Fruit fly (Drosophila melanogaster) whole organism, embryonic: ENCODE results near the gene Paics.
A peak's percentile ranks its signal among the peaks of the same experiment; 100 is the strongest.

ENCODE experiments used
- Aef1 ChIP-seq: fragments of 200-800 bp; sonication (Bioruptor generic); IDR thresholded peaks from 3 replicates; pipeline ENCODE4 v1.3.6; 2022; ENCODE audit warnings: missing biosample characterization, missing genetic modification characterization
- CG11723 ChIP-seq: fragments of 200-800 bp; sonication (Bioruptor generic); optimal IDR thresholded peaks from 2 replicates; lab custom pipeline; 2017; ENCODE audit warnings: missing biosample characterization, mild to moderate bottlenecking, missing genetic modification characterization
- CG12236 ChIP-seq: fragments of 200-800 bp; sonication (Bioruptor generic); optimal IDR thresholded peaks from 2 replicates; lab custom pipeline; 2016; ENCODE audit warnings: missing biosample characterization, missing genetic modification characterization
- CG13123 ChIP-seq: fragments of 200-800 bp; sonication (Bioruptor generic); optimal IDR thresholded peaks from 2 replicates; lab custom pipeline; 2016; ENCODE audit warnings: missing biosample characterization, missing genetic modification characterization
- CG13296 ChIP-seq: fragments of 200-800 bp; sonication (Bioruptor generic); optimal IDR thresholded peaks from 3 replicates; lab custom pipeline; 2018; ENCODE audit warnings: missing biosample characterization, mild to moderate bottlenecking, missing genetic modification characterization
- CG14441 ChIP-seq: fragments of 200-800 bp; sonication (Bioruptor generic); IDR thresholded peaks from 2 replicates; pipeline ENCODE4 v1.3.6; 2022; ENCODE audit warnings: missing biosample characterization, missing genetic modification characterization
- CG14667 ChIP-seq: fragments of 200-800 bp; sonication (Bioruptor generic); IDR thresholded peaks from 2 replicates; pipeline ENCODE4 v1.3.6; 2022; ENCODE audit warnings: missing biosample characterization, missing genetic modification characterization
- CG14710 ChIP-seq: fragments of 200-800 bp; sonication (Bioruptor generic); optimal IDR thresholded peaks from 3 replicates; lab custom pipeline; 2019; ENCODE audit warnings: missing biosample characterization, mild to moderate bottlenecking, missing genetic modification characterization, moderate library complexity
- CG15073 ChIP-seq: fragments of 200-800 bp; sonication (Bioruptor generic); optimal IDR thresholded peaks from 2 replicates; lab custom pipeline; 2016; ENCODE audit warnings: missing biosample characterization, missing genetic modification characterization
- CG16815 ChIP-seq: fragments of 200-800 bp; sonication (Bioruptor generic); optimal IDR thresholded peaks from 3 replicates; lab custom pipeline; 2017; ENCODE audit warnings: missing biosample characterization, mild to moderate bottlenecking, missing genetic modification characterization
- CG17359 ChIP-seq: fragments of 200-800 bp; sonication (Bioruptor generic); optimal IDR thresholded peaks from 3 replicates; lab custom pipeline; 2018; ENCODE audit warnings: missing biosample characterization, mild to moderate bottlenecking, missing genetic modification characterization, moderate library complexity
- CG17385 ChIP-seq: fragments of 200-800 bp; sonication (Bioruptor generic); optimal IDR thresholded peaks from 3 replicates; lab custom pipeline; 2018; ENCODE audit warnings: missing biosample characterization, mild to moderate bottlenecking, missing genetic modification characterization
- CG17829 ChIP-seq: fragments of 200-800 bp; optimal IDR thresholded peaks from 2 replicates; lab custom pipeline; 2019; ENCODE audit warnings: missing biosample characterization, mild to moderate bottlenecking, missing genetic modification characterization, moderate library complexity
- CG31224 ChIP-seq: fragments of 200-800 bp; sonication (Bioruptor generic); IDR thresholded peaks from 2 replicates; pipeline ENCODE4 v1.3.6; 2022; ENCODE audit warnings: missing biosample characterization, missing genetic modification characterization
- CG34376 ChIP-seq: fragments of 200-800 bp; sonication (Bioruptor generic); optimal IDR thresholded peaks from 2 replicates; lab custom pipeline; 2018; ENCODE audit warnings: missing biosample characterization, mild to moderate bottlenecking, missing genetic modification characterization
- CG4360 ChIP-seq: fragments of 200-800 bp; sonication (Bioruptor generic); IDR thresholded peaks from 2 replicates; pipeline ENCODE4 v1.3.6; 2022; ENCODE audit warnings: missing biosample characterization, missing genetic modification characterization
- CG6854 ChIP-seq: fragments of 200-800 bp; sonication (Bioruptor generic); optimal IDR thresholded peaks from 3 replicates; lab custom pipeline; 2017; ENCODE audit warnings: missing biosample characterization, mild to moderate bottlenecking, missing genetic modification characterization
- CG7839 ChIP-seq: fragments of 200-800 bp; sonication (Bioruptor generic); optimal IDR thresholded peaks from 3 replicates; lab custom pipeline; 2018; ENCODE audit warnings: missing biosample characterization, mild to moderate bottlenecking, missing genetic modification characterization, moderate library complexity
- CG8281 ChIP-seq: fragments of 200-800 bp; sonication (Bioruptor generic); optimal IDR thresholded peaks from 2 replicates; lab custom pipeline; 2018; ENCODE audit warnings: missing biosample characterization, mild to moderate bottlenecking, missing genetic modification characterization, moderate library complexity
- CG8290 ChIP-seq, 3 experiments: fragments of 200-800 bp; sonication (Bioruptor generic); optimal IDR thresholded peaks; 2 replicates each; lab custom pipeline; 2016 to 2019; ENCODE audit warnings: missing biosample characterization in 3 of 3, missing genetic modification characterization in 3 of 3, mild to moderate bottlenecking in 2 of 3, moderate library complexity in 1 of 3
- CG9437 ChIP-seq: fragments of 200-800 bp; sonication (Bioruptor generic); optimal IDR thresholded peaks from 2 replicates; lab custom pipeline; 2018; ENCODE audit warnings: missing biosample characterization, mild to moderate bottlenecking, missing genetic modification characterization
- Chrac-16 ChIP-seq: fragments of 200-800 bp; sonication (Bioruptor generic); optimal IDR thresholded peaks from 3 replicates; lab custom pipeline; 2016; ENCODE audit warnings: missing biosample characterization, missing genetic modification characterization
- D ChIP-seq, 2 experiments: fragments of 200-800 bp in 1 of 2; fragments of >200 bp in 1 of 2; sonication (Bioruptor generic) in 1 of 2; optimal IDR thresholded peaks; 2 replicates in 1 of 2; 3 replicates in 1 of 2; lab custom pipeline; 2017; ENCODE audit warnings: mild to moderate bottlenecking in 1 of 2, missing biosample characterization in 1 of 2, missing genetic modification characterization in 1 of 2, missing genetic modification reagents in 1 of 2
- HmgZ ChIP-seq: fragments of 200-800 bp; sonication (Bioruptor generic); optimal IDR thresholded peaks from 2 replicates; lab custom pipeline; 2018; ENCODE audit warnings: missing biosample characterization, mild to moderate bottlenecking, missing genetic modification characterization
- Hr51 ChIP-seq, 2 experiments: fragments of 200-800 bp; sonication (Bioruptor generic); optimal IDR thresholded peaks; 2 replicates in 1 of 2; 3 replicates in 1 of 2; lab custom pipeline; 2016 to 2018; ENCODE audit warnings: missing biosample characterization in 2 of 2, missing genetic modification characterization in 2 of 2, mild to moderate bottlenecking in 1 of 2, moderate library complexity in 1 of 2
- Hr78 ChIP-seq, 2 experiments: fragments of 200-800 bp in 1 of 2; fragments of >200 bp in 1 of 2; sonication (Bioruptor generic) in 1 of 2; optimal IDR thresholded peaks; 2 replicates each; lab custom pipeline; 2017 to 2019; ENCODE audit warnings: missing biosample characterization in 2 of 2, missing genetic modification characterization in 2 of 2, mild to moderate bottlenecking in 1 of 2, moderate library complexity in 1 of 2
- Mad ChIP-seq: fragments of 200-800 bp; sonication (Bioruptor generic); optimal IDR thresholded peaks from 2 replicates; lab custom pipeline; 2016; ENCODE audit warnings: missing biosample characterization, missing genetic modification characterization
- Meics ChIP-seq: fragments of 200-800 bp; sonication (Bioruptor generic); optimal IDR thresholded peaks from 2 replicates; lab custom pipeline; 2017; ENCODE audit warnings: missing biosample characterization, mild to moderate bottlenecking, missing genetic modification characterization
- NC2α ChIP-seq: fragments of 200-800 bp; sonication (Bioruptor generic); optimal IDR thresholded peaks from 2 replicates; lab custom pipeline; 2016; ENCODE audit warnings: missing biosample characterization, missing genetic modification characterization
- bcd ChIP-seq: fragments of 200-800 bp; sonication (Bioruptor generic); optimal IDR thresholded peaks from 2 replicates; lab custom pipeline; 2017; ENCODE audit warnings: missing biosample characterization, mild to moderate bottlenecking, missing genetic modification characterization
- btn ChIP-seq: fragments of 200-800 bp; sonication (Bioruptor generic); optimal IDR thresholded peaks from 2 replicates; lab custom pipeline; 2016; ENCODE audit warnings: missing biosample characterization, missing genetic modification characterization
- cg ChIP-seq: fragments of 200-800 bp; sonication (Bioruptor generic); optimal IDR thresholded peaks from 3 replicates; lab custom pipeline; 2019; ENCODE audit warnings: missing biosample characterization, mild to moderate bottlenecking, missing genetic modification characterization, moderate library complexity
- corto ChIP-seq: fragments of 200-800 bp; sonication (Bioruptor generic); optimal IDR thresholded peaks from 2 replicates; lab custom pipeline; 2016; ENCODE audit warnings: missing biosample characterization, mild to moderate bottlenecking, missing genetic modification characterization, moderate library complexity
- crol ChIP-seq: fragments of 200-800 bp; sonication (Bioruptor generic); IDR thresholded peaks from 2 replicates; pipeline ENCODE4 v1.3.6; 2022; ENCODE audit warnings: missing biosample characterization, missing genetic modification characterization
- ewg ChIP-seq: fragments of 200-800 bp; sonication (Bioruptor generic); optimal IDR thresholded peaks from 3 replicates; lab custom pipeline; 2017; ENCODE audit warnings: mild to moderate bottlenecking, missing biosample characterization, missing genetic modification reagents, missing genetic modification characterization
- fd96Cb ChIP-seq: fragments of 200-800 bp; sonication (Bioruptor generic); optimal IDR thresholded peaks from 2 replicates; lab custom pipeline; 2018; ENCODE audit warnings: missing biosample characterization, mild to moderate bottlenecking, missing genetic modification characterization, moderate library complexity
- gce ChIP-seq: fragments of 200-800 bp; sonication (Bioruptor generic); IDR thresholded peaks from 3 replicates; pipeline ENCODE4 v1.3.6; 2022; ENCODE audit warnings: missing biosample characterization, missing genetic modification characterization
- gem ChIP-seq: fragments of 200-800 bp; sonication (Bioruptor generic); optimal IDR thresholded peaks from 2 replicates; lab custom pipeline; 2019; ENCODE audit warnings: missing biosample characterization, mild to moderate bottlenecking, missing genetic modification characterization, moderate library complexity
- lbe ChIP-seq: fragments of 200-800 bp; sonication (Bioruptor generic); optimal IDR thresholded peaks from 2 replicates; lab custom pipeline; 2016; ENCODE audit warnings: missing biosample characterization, mild to moderate bottlenecking, missing genetic modification characterization
- nom ChIP-seq: fragments of 200-800 bp; sonication (Bioruptor generic); optimal IDR thresholded peaks from 2 replicates; lab custom pipeline; 2017; ENCODE audit warnings: missing biosample characterization, missing genetic modification characterization, mild to moderate bottlenecking, moderate library complexity, missing genetic modification reagents
- odd ChIP-seq: fragments of 200-800 bp; sonication (Bioruptor generic); optimal IDR thresholded peaks from 2 replicates; lab custom pipeline; 2017; ENCODE audit warnings: missing biosample characterization, mild to moderate bottlenecking, missing genetic modification characterization
- p53 ChIP-seq: fragments of 200-800 bp; sonication (Bioruptor generic); optimal IDR thresholded peaks from 2 replicates; lab custom pipeline; 2016; ENCODE audit warnings: missing biosample characterization, missing genetic modification characterization
- tll ChIP-seq, 2 experiments: fragments of 200-800 bp in 1 of 2; fragments of >200 bp in 1 of 2; sonication (Bioruptor generic) in 1 of 2; optimal IDR thresholded peaks; 2 replicates each; lab custom pipeline; 2017 to 2019; ENCODE audit warnings: missing biosample characterization in 2 of 2, missing genetic modification characterization in 2 of 2, mild to moderate bottlenecking in 1 of 2, moderate library complexity in 1 of 2
- unpg ChIP-seq: fragments of 200-800 bp; sonication (Bioruptor generic); optimal IDR thresholded peaks from 3 replicates; lab custom pipeline; 2018; ENCODE audit warnings: missing biosample characterization, mild to moderate bottlenecking, missing genetic modification characterization, moderate library complexity
- vnd ChIP-seq: fragments of 200-800 bp; sonication (Bioruptor generic); IDR thresholded peaks from 3 replicates; pipeline ENCODE4 v1.3.6; 2022; ENCODE audit warnings: missing biosample characterization, missing genetic modification characterization; ENCODE audit not compliant: partially characterized antibody
- z ChIP-seq: fragments of 200-800 bp; sonication (Bioruptor generic); IDR thresholded peaks from 3 replicates; pipeline ENCODE4 v1.3.6; 2022; ENCODE audit warnings: missing biosample characterization, missing genetic modification characterization

Paics gene

dm6 chrX:12724287-12725186 lies 35.9 kb downstream of the Paics start (continued):
- no peak for TF ChIP-seq tll (GFP tag; optimal IDR thresholded peaks at IDR 0.05; lab: Kevin White, UChicago)
- TF ChIP-seq CG14710 (tag; lab: Kevin White, UChicago): peak; percentile 35
- TF ChIP-seq NC2α (GFP tag; lab: Kevin White, UChicago): no peak
- TF ChIP-seq ewg (GFP tag; lab: Kevin White, UChicago): peak; percentile 2
- TF ChIP-seq odd (GFP tag; lab: Kevin White, UChicago): peak; percentile 14
- no peak for TF ChIP-seq CG11723 (GFP tag; lab: Kevin White, UChicago)
- peak; percentile 47 for TF ChIP-seq gem
- TF ChIP-seq bcd (GFP tag; lab: Kevin White, UChicago): peak; percentile 19
- TF ChIP-seq cg: peak; percentile 74
- peak; percentile 19 for TF ChIP-seq CG7839
- TF ChIP-seq CG14667: no peak
- TF ChIP-seq gce (GFP tag; lab: Robert Waterston, UW): no peak
- TF ChIP-seq z (GFP tag; lab: Robert Waterston, UW): no peak
- TF ChIP-seq D (optimal IDR thresholded peaks at IDR 0.05; lab: Kevin White, UChicago): no peak
- peak; percentile 19 for TF ChIP-seq D (GFP tag; optimal IDR thresholded peaks at IDR 0.05; lab: Kevin White, UChicago)
- TF ChIP-seq Meics (GFP tag; lab: Kevin White, UChicago): peak; percentile 2

DNA sequence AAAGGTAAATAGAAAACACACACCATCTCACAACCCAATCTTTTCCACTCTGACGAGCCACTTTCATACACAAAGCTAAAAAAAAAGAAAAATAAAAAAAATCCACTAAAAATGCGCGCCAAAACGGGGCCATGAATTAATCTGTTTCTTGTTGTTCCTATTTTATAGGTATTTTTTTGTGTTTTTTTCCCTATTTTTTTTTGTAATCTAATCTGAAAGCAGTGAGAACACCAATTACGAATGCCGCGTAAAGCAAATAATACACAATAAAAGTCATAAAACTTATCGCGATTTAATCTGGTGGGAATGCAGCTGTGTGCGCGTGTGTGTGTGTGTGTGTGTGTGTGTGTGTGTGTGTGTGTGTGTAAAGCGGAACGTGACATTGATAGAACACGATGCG lies 37.1 kb downstream of the Paics start:
- TF ChIP-seq CG6854 (GFP tag; lab: Kevin White, UChicago): no peak
- peak; percentile 14 for TF ChIP-seq HmgZ
- TF ChIP-seq CG15073 (GFP tag; lab: Kevin White, UChicago): no peak
- no peak for TF ChIP-seq lbe (GFP tag; lab: Kevin White, UChicago)
- no peak for TF ChIP-seq CG8290 (GFP tag; optimal IDR thresholded peaks at IDR 0.05; lab: Kevin White, UChicago)
- peak in 1 of 2 experiments; percentile 16 for TF ChIP-seq CG8290 (tag; optimal IDR thresholded peaks at IDR 0.05; lab: Kevin White, UChicago)
- TF ChIP-seq nom (GFP tag; lab: Kevin White, UChicago): peak; percentile 6
- TF ChIP-seq CG17359: peak; percentile 36
- TF ChIP-seq vnd (GFP tag; lab: Robert Waterston, UW): no peak
- no peak for TF ChIP-seq Chrac-16
- TF ChIP-seq CG9437 (GFP tag; lab: Kevin White, UChicago): no peak
- no peak for TF ChIP-seq CG12236 (GFP tag; lab: Kevin White, UChicago)
- no peak for TF ChIP-seq fd96Cb
- TF ChIP-seq CG34376 (GFP tag; lab: Kevin White, UChicago): peak; percentile 85
- no peak for TF ChIP-seq Hr51 (GFP tag; optimal IDR thresholded peaks at IDR 0.05; lab: Kevin White, UChicago)
- TF ChIP-seq CG16815 (GFP tag; lab: Kevin White, UChicago): no peak
- TF ChIP-seq p53 (GFP tag; lab: Kevin White, UChicago): no peak
- TF ChIP-seq CG13296: peak; percentile 48
- peak; percentile 34 for TF ChIP-seq CG8281
- no peak for TF ChIP-seq crol (GFP tag; lab: Robert Waterston, UW)
- no peak for TF ChIP-seq Hr78 (GFP tag; optimal IDR thresholded peaks at IDR 0.05; lab: Kevin White, UChicago)
- TF ChIP-seq CG17385 (GFP tag; lab: Kevin White, UChicago): peak; percentile 41
- no peak for TF ChIP-seq corto (GFP tag; lab: Kevin White, UChicago)
- TF ChIP-seq CG31224 (GFP tag; lab: Robert Waterston, UW): no peak
- TF ChIP-seq gce (GFP tag; lab: Robert Waterston, UW): no peak
- TF ChIP-seq unpg: peak; percentile 3
- TF ChIP-seq CG17829 (tag; lab: Kevin White, UChicago): no peak
- TF ChIP-seq CG4360 (GFP tag; lab: Robert Waterston, UW): no peak
- TF ChIP-seq Mad (GFP tag; lab: Kevin White, UChicago): no peak
- TF ChIP-seq Aef1 (GFP tag; lab: Robert Waterston, UW): no peak
- TF ChIP-seq CG14441 (GFP tag; lab: Robert Waterston, UW): no peak
- no peak for TF ChIP-seq btn (GFP tag; lab: Kevin White, UChicago)
- TF ChIP-seq CG13123 (GFP tag; lab: Kevin White, UChicago): no peak
